1 worm cellular context compared by ENCODE assay signal in genomic region chrII:6355396-6356346, ce11.
TF ChIP-seq lines count a peak whose summit lies in the region.

TSS of gene C32D5.11 (minus strand) at chrII:6355446.

TF ChIP-seq in whole organism, L1 larva, 84 proteins besides CTCF, POLR2A, EP300 and RAD21 (continued from another document):
- TF ChIP-seq nhr-76 (tag; optimal IDR thresholded peaks at IDR 0.05; lab: Kevin White, UChicago) (no peak), grh-1 (GFP tag; IDR thresholded peaks at IDR 0.05; lab: Robert Waterston, UW) (peak; percentile 32; the same call in 1 of the 2 replicates)
